Fruit fly (Drosophila melanogaster) whole organism, embryonic: ENCODE data around the gene CG4267.

Source experiments
- CG1024 ChIP-seq: fragments of 200-800 bp; sonication (Bioruptor generic); IDR thresholded peaks from 2 replicates; pipeline ENCODE4 v1.3.6; 2022; ENCODE audit warnings: missing biosample characterization, missing genetic modification characterization
- CG10462 ChIP-seq: fragments of 200-800 bp; sonication (Bioruptor generic); optimal IDR thresholded peaks from 2 replicates; lab custom pipeline; 2016; ENCODE audit warnings: missing biosample characterization, missing genetic modification characterization
- CG11093 ChIP-seq: fragments of 200-800 bp; sonication (Bioruptor generic); IDR thresholded peaks from 3 replicates; pipeline ENCODE4 v1.3.6; 2022; ENCODE audit warnings: missing biosample characterization, missing genetic modification characterization
- CG12659 ChIP-seq: fragments of 200-800 bp; sonication (Bioruptor generic); optimal IDR thresholded peaks from 3 replicates; lab custom pipeline; 2017; ENCODE audit warnings: mild to moderate bottlenecking, missing biosample characterization, missing genetic modification reagents, missing genetic modification characterization
- CG13296 ChIP-seq: fragments of 200-800 bp; sonication (Bioruptor generic); optimal IDR thresholded peaks from 3 replicates; lab custom pipeline; 2018; ENCODE audit warnings: missing biosample characterization, mild to moderate bottlenecking, missing genetic modification characterization
- CG15011 ChIP-seq: fragments of 200-800 bp; sonication (Bioruptor generic); optimal IDR thresholded peaks from 3 replicates; lab custom pipeline; 2018; ENCODE audit warnings: missing biosample characterization, mild to moderate bottlenecking, missing genetic modification characterization
- CG1603 ChIP-seq: fragments of 200-800 bp; sonication (Bioruptor generic); optimal IDR thresholded peaks from 2 replicates; lab custom pipeline; 2019; ENCODE audit warnings: missing biosample characterization, mild to moderate bottlenecking, missing genetic modification characterization, moderate library complexity
- CG16813 ChIP-seq: fragments of 200-800 bp; sonication (Bioruptor generic); IDR thresholded peaks from 3 replicates; pipeline ENCODE4 v1.3.6; 2022; ENCODE audit warnings: missing biosample characterization, missing genetic modification characterization; ENCODE audit not compliant: partially characterized antibody
- CG18599 ChIP-seq: fragments of 200-800 bp; sonication (Bioruptor generic); optimal IDR thresholded peaks from 3 replicates; lab custom pipeline; 2017; ENCODE audit warnings: missing biosample characterization, missing genetic modification characterization, mild to moderate bottlenecking, moderate library complexity, missing genetic modification reagents
- CG2202 ChIP-seq: fragments of 200-800 bp; sonication (Bioruptor generic); optimal IDR thresholded peaks from 2 replicates; lab custom pipeline; 2018; ENCODE audit warnings: missing biosample characterization, mild to moderate bottlenecking, missing genetic modification characterization
- CG34376 ChIP-seq: fragments of 200-800 bp; sonication (Bioruptor generic); optimal IDR thresholded peaks from 2 replicates; lab custom pipeline; 2018; ENCODE audit warnings: missing biosample characterization, mild to moderate bottlenecking, missing genetic modification characterization
- CG4707 ChIP-seq: fragments of 200-800 bp; sonication (Bioruptor generic); optimal IDR thresholded peaks from 2 replicates; lab custom pipeline; 2018; ENCODE audit warnings: missing biosample characterization, mild to moderate bottlenecking, missing genetic modification characterization, moderate library complexity
- CG5180 ChIP-seq: fragments of 200-800 bp; sonication (Bioruptor generic); optimal IDR thresholded peaks from 3 replicates; lab custom pipeline; 2017; ENCODE audit warnings: missing biosample characterization, missing genetic modification characterization, mild to moderate bottlenecking, moderate library complexity, missing genetic modification reagents
- CG7963 ChIP-seq: fragments of 200-800 bp; sonication (Bioruptor generic); IDR thresholded peaks from 3 replicates; pipeline ENCODE4 v1.3.6; 2022; ENCODE audit warnings: missing biosample characterization, missing genetic modification characterization; ENCODE audit not compliant: partially characterized antibody
- CG8290 ChIP-seq, 3 experiments: fragments of 200-800 bp; sonication (Bioruptor generic); optimal IDR thresholded peaks; 2 replicates each; lab custom pipeline; 2016 to 2019; ENCODE audit warnings: missing biosample characterization in 3 of 3, missing genetic modification characterization in 3 of 3, mild to moderate bottlenecking in 2 of 3, moderate library complexity in 1 of 3
- CG9437 ChIP-seq: fragments of 200-800 bp; sonication (Bioruptor generic); optimal IDR thresholded peaks from 2 replicates; lab custom pipeline; 2018; ENCODE audit warnings: missing biosample characterization, mild to moderate bottlenecking, missing genetic modification characterization
- CG9932 ChIP-seq: fragments of 200-800 bp; sonication (Bioruptor generic); IDR thresholded peaks from 2 replicates; pipeline ENCODE4 v1.3.6; 2022; ENCODE audit warnings: missing biosample characterization, missing genetic modification characterization
- Camta ChIP-seq: fragments of 200-800 bp; sonication (Bioruptor generic); optimal IDR thresholded peaks from 2 replicates; lab custom pipeline; 2016; ENCODE audit warnings: missing biosample characterization, missing genetic modification characterization
- Elba2 ChIP-seq: fragments of 200-800 bp; sonication (Bioruptor generic); optimal IDR thresholded peaks from 3 replicates; lab custom pipeline; 2016; ENCODE audit warnings: missing biosample characterization, missing genetic modification characterization
- Fer1 ChIP-seq: fragments of 200-800 bp; sonication (Bioruptor generic); optimal IDR thresholded peaks from 2 replicates; lab custom pipeline; 2017; ENCODE audit warnings: missing biosample characterization, mild to moderate bottlenecking, missing genetic modification characterization
- HHEX ChIP-seq: fragments of 200-800 bp; sonication (Bioruptor generic); optimal IDR thresholded peaks from 3 replicates; lab custom pipeline; 2017; ENCODE audit warnings: missing biosample characterization, mild to moderate bottlenecking, missing genetic modification characterization, missing genetic modification reagents
- Myb ChIP-seq: fragments of 200-800 bp; sonication (Bioruptor generic); optimal IDR thresholded peaks from 2 replicates; lab custom pipeline; 2016; ENCODE audit warnings: missing biosample characterization, missing genetic modification characterization
- Sox102F ChIP-seq: fragments of 200-800 bp; sonication (Bioruptor generic); optimal IDR thresholded peaks from 2 replicates; lab custom pipeline; 2018; ENCODE audit warnings: missing biosample characterization, mild to moderate bottlenecking, missing genetic modification characterization, moderate library complexity
- Stat92E ChIP-seq, 3 experiments: fragments of >200 bp in 2 of 3; fragments of 200-800 bp in 1 of 3; sonication (Bioruptor generic) in 1 of 3; optimal IDR thresholded peaks; 2 replicates each; lab custom pipeline; 2017 to 2019; ENCODE audit warnings: missing biosample characterization in 3 of 3, missing genetic modification characterization in 3 of 3, mild to moderate bottlenecking in 1 of 3, moderate library complexity in 1 of 3
- Trl ChIP-seq, 3 experiments: fragments of >200 bp in 2 of 3; fragments of 200-800 bp in 1 of 3; sonication (Bioruptor generic) in 1 of 3; optimal IDR thresholded peaks; 2 replicates in 1 of 3; 3 replicates in 2 of 3; lab custom pipeline; 2016 to 2017; ENCODE audit warnings: missing biosample characterization in 1 of 3, missing genetic modification characterization in 1 of 3
- az2 ChIP-seq: fragments of 200-800 bp; sonication (Bioruptor generic); optimal IDR thresholded peaks from 3 replicates; lab custom pipeline; 2016; ENCODE audit warnings: missing biosample characterization, missing genetic modification characterization
- bab2 ChIP-seq: fragments of 200-800 bp; sonication (Bioruptor generic); optimal IDR thresholded peaks from 2 replicates; lab custom pipeline; 2016; ENCODE audit warnings: missing biosample characterization, missing genetic modification characterization
- chif ChIP-seq, 2 experiments: fragments of 200-800 bp; sonication (Bioruptor generic); optimal IDR thresholded peaks; 3 replicates each; lab custom pipeline; 2016; ENCODE audit warnings: missing biosample characterization in 2 of 2, missing genetic modification characterization in 2 of 2
- chm ChIP-seq: fragments of 200-800 bp; sonication (Bioruptor generic); IDR thresholded peaks from 2 replicates; pipeline ENCODE4 v1.3.6; 2022; ENCODE audit warnings: missing biosample characterization, missing genetic modification characterization
- cwo ChIP-seq: fragments of 200-800 bp; sonication (Bioruptor generic); optimal IDR thresholded peaks from 3 replicates; lab custom pipeline; 2017; ENCODE audit warnings: missing biosample characterization, missing genetic modification characterization, mild to moderate bottlenecking, moderate library complexity, missing genetic modification reagents
- dan ChIP-seq: fragments of 200-800 bp; sonication (Bioruptor generic); IDR thresholded peaks from 2 replicates; pipeline ENCODE4 v1.3.6; 2022; ENCODE audit warnings: missing biosample characterization, missing genetic modification characterization
- en ChIP-seq: fragments of 200-800 bp; sonication (Bioruptor generic); optimal IDR thresholded peaks from 2 replicates; lab custom pipeline; 2016; ENCODE audit warnings: missing biosample characterization, missing genetic modification characterization
- exex ChIP-seq: fragments of 200-800 bp; sonication (Bioruptor generic); optimal IDR thresholded peaks from 4 replicates; lab custom pipeline; 2018; ENCODE audit warnings: missing biosample characterization, mild to moderate bottlenecking, missing genetic modification characterization, moderate library complexity
- fru ChIP-seq: fragments of >200 bp; optimal IDR thresholded peaks from 2 replicates; lab custom pipeline; 2017
- kay ChIP-seq: fragments of 200-800 bp; sonication (Bioruptor generic); optimal IDR thresholded peaks from 2 replicates; lab custom pipeline; 2016; ENCODE audit warnings: missing biosample characterization, missing genetic modification characterization
- lilli ChIP-seq: fragments of 200-800 bp; sonication (Bioruptor generic); optimal IDR thresholded peaks from 3 replicates; lab custom pipeline; 2016; ENCODE audit warnings: missing biosample characterization, missing genetic modification characterization
- nau ChIP-seq: fragments of 200-800 bp; sonication (Bioruptor generic); optimal IDR thresholded peaks from 3 replicates; lab custom pipeline; 2017; ENCODE audit warnings: missing biosample characterization, mild to moderate bottlenecking, missing genetic modification characterization, missing genetic modification reagents
- p53 ChIP-seq: fragments of 200-800 bp; sonication (Bioruptor generic); optimal IDR thresholded peaks from 2 replicates; lab custom pipeline; 2016; ENCODE audit warnings: missing biosample characterization, missing genetic modification characterization
- psq ChIP-seq: fragments of 200-800 bp; sonication (Bioruptor generic); optimal IDR thresholded peaks from 2 replicates; lab custom pipeline; 2017; ENCODE audit warnings: missing biosample characterization, missing genetic modification characterization
- pum ChIP-seq: fragments of 200-800 bp; sonication (Bioruptor generic); optimal IDR thresholded peaks from 2 replicates; lab custom pipeline; 2016; ENCODE audit warnings: missing biosample characterization, missing genetic modification characterization
- repo ChIP-seq: fragments of 200-800 bp; sonication (Bioruptor generic); optimal IDR thresholded peaks from 2 replicates; lab custom pipeline; 2016; ENCODE audit warnings: missing biosample characterization, missing genetic modification characterization
- sc ChIP-seq, 3 experiments: fragments of >200 bp in 2 of 3; fragments of 200-800 bp in 1 of 3; sonication (Bioruptor generic) in 1 of 3; optimal IDR thresholded peaks; 2 replicates in 2 of 3; 3 replicates in 1 of 3; lab custom pipeline; 2017; ENCODE audit warnings: mild to moderate bottlenecking in 1 of 3, missing biosample characterization in 1 of 3, missing genetic modification characterization in 1 of 3, missing genetic modification reagents in 1 of 3
- sens ChIP-seq: fragments of 200-800 bp; sonication (Bioruptor generic); peaks from one replicate; lab custom pipeline; 2016; ENCODE audit warnings: missing biosample characterization, missing genetic modification characterization
- sens-2 ChIP-seq: fragments of 200-800 bp; sonication (Bioruptor generic); IDR thresholded peaks from 2 replicates; pipeline ENCODE4 v1.3.6; 2022; ENCODE audit warnings: missing biosample characterization, missing genetic modification characterization
- sug ChIP-seq: fragments of 200-800 bp; optimal IDR thresholded peaks from 2 replicates; lab custom pipeline; 2019; ENCODE audit warnings: missing biosample characterization, mild to moderate bottlenecking, missing genetic modification characterization, moderate library complexity
- tup ChIP-seq: fragments of 200-800 bp; sonication (Bioruptor generic); optimal IDR thresholded peaks from 2 replicates; lab custom pipeline; 2016; ENCODE audit warnings: missing biosample characterization, mild to moderate bottlenecking, missing genetic modification characterization, moderate library complexity
- usp ChIP-seq: fragments of >200 bp; optimal IDR thresholded peaks from 2 replicates; lab custom pipeline; 2017; ENCODE audit warnings: missing biosample characterization, missing genetic modification characterization

CG4267 gene

dm6 chr2L:2226259-2227121 lies 15.7 kb upstream of the CG4267 start, which contains the start of the genes CG15387 and sau (continued):
- peak; percentile 94 for TF ChIP-seq CG16813
- TF ChIP-seq HHEX (GFP tag; lab: Kevin White, UChicago), result peak; percentile 82
- peak; percentile 89 for TF ChIP-seq kay (GFP tag; lab: Kevin White, UChicago)
- TF ChIP-seq CG8290 (GFP tag; optimal IDR thresholded peaks at IDR 0.05; lab: Kevin White, UChicago), result peak; percentile 92
- TF ChIP-seq CG8290 (tag; optimal IDR thresholded peaks at IDR 0.05; lab: Kevin White, UChicago), result peak; percentile 70 to 88
- TF ChIP-seq CG5180, result peak; percentile 63
- TF ChIP-seq dan, result no peak
- peak; percentile 94 for TF ChIP-seq lilli (GFP tag; lab: Kevin White, UChicago)
- peak; percentile 82 for TF ChIP-seq chm (GFP tag; lab: Robert Waterston, UW)
- no peak for TF ChIP-seq fru (lab: Kevin White, UChicago)
- TF ChIP-seq exex (tag; lab: Kevin White, UChicago), result peak; percentile 73
- peak; percentile 84 for TF ChIP-seq CG13296 (GFP tag; lab: Kevin White, UChicago)
- peak; percentile 89 for TF ChIP-seq sug (tag; lab: Kevin White, UChicago)
- peak; percentile 90 for TF ChIP-seq CG12659 (GFP tag; lab: Kevin White, UChicago)
- peak; percentile 93 for TF ChIP-seq pum (GFP tag; lab: Kevin White, UChicago)
- TF ChIP-seq sens (GFP tag; lab: Kevin White, UChicago), result peak; percentile 99
- TF ChIP-seq usp (GFP tag; lab: Kevin White, UChicago), result no peak
- peak; percentile 73 for TF ChIP-seq CG15011 (GFP tag; lab: Kevin White, UChicago)
- no peak for TF ChIP-seq sc (optimal IDR thresholded peaks at IDR 0.05; lab: Kevin White, UChicago)
- peak; percentile 64 for TF ChIP-seq sc (GFP tag; optimal IDR thresholded peaks at IDR 0.05; lab: Kevin White, UChicago)
- peak; percentile 87 for TF ChIP-seq Fer1 (GFP tag; lab: Kevin White, UChicago)
- peak; percentile 66 for TF ChIP-seq CG1024 (GFP tag; lab: Robert Waterston, UW)
- TF ChIP-seq psq (GFP tag; lab: Kevin White, UChicago), result peak; percentile 71
- TF ChIP-seq Stat92E (GFP tag; optimal IDR thresholded peaks at IDR 0.05; lab: Kevin White, UChicago), result no peak
- TF ChIP-seq CG4707, result peak; percentile 52
- peak; percentile 85 for TF ChIP-seq CG9437 (GFP tag; lab: Kevin White, UChicago)
- TF ChIP-seq CG34376 (GFP tag; lab: Kevin White, UChicago), result peak; percentile 77
- peak; percentile 74 for TF ChIP-seq p53 (GFP tag; lab: Kevin White, UChicago)
- TF ChIP-seq tup (GFP tag; lab: Kevin White, UChicago), result peak; percentile 79
- peak; percentile 91 for TF ChIP-seq CG9932 (GFP tag; lab: Robert Waterston, UW)
- peak; percentile 86 to 91 for TF ChIP-seq chif (GFP tag; optimal IDR thresholded peaks at IDR 0.05; lab: Kevin White, UChicago)
- TF ChIP-seq CG7963 (GFP tag; lab: Robert Waterston, UW), result peak; percentile 77; the same call in 2 of the 3 replicates
- TF ChIP-seq CG18599 (GFP tag; lab: Kevin White, UChicago), result peak; percentile 90
- TF ChIP-seq az2 (GFP tag; lab: Kevin White, UChicago), result peak; percentile 84
- TF ChIP-seq cwo (GFP tag; lab: Kevin White, UChicago), result peak; percentile 65
- peak; percentile 68 for TF ChIP-seq CG2202
- TF ChIP-seq nau (GFP tag; lab: Kevin White, UChicago), result peak; percentile 71
- TF ChIP-seq Elba2 (GFP tag; lab: Kevin White, UChicago), result peak; percentile 51
- peak; percentile 84 for TF ChIP-seq CG1603 (tag; lab: Kevin White, UChicago)
- peak; percentile 90 for TF ChIP-seq Camta (GFP tag; lab: Kevin White, UChicago)
- TF ChIP-seq bab2 (GFP tag; lab: Kevin White, UChicago), result peak; percentile 92
- TF ChIP-seq CG11093 (GFP tag; lab: Robert Waterston, UW), result peak; percentile 72
- no peak for TF ChIP-seq sens-2 (GFP tag; lab: Robert Waterston, UW)
- peak; percentile 75 for TF ChIP-seq repo
- TF ChIP-seq en (GFP tag; lab: Kevin White, UChicago), result peak; percentile 77
- peak; percentile 86 for TF ChIP-seq Sox102F (GFP tag; lab: Kevin White, UChicago)
- peak; percentile 73 for TF ChIP-seq CG10462 (GFP tag; lab: Kevin White, UChicago)
- peak; percentile 80 for TF ChIP-seq Myb
- TF ChIP-seq Trl (optimal IDR thresholded peaks at IDR 0.05; lab: Kevin White, UChicago), result no peak
- TF ChIP-seq Trl (GFP tag; optimal IDR thresholded peaks at IDR 0.05; lab: Kevin White, UChicago), result peak; percentile 96
